Worm (Caenorhabditis elegans) whole organism, L4/young adult: Measurements from ENCODE around the gene R05G6.3.

Experiments used
- W03F9.2 ChIP-seq: fragments of 150-350 bp; optimal IDR thresholded peaks from 2 replicates; lab custom pipeline; 2014; ENCODE audit warnings: missing biosample characterization, missing genetic modification characterization
- dao-5 ChIP-seq: sonication (generic microtip); optimal IDR thresholded peaks from 2 replicates; lab custom pipeline; 2016; ENCODE audit warnings: missing genotype, missing genetic modification characterization, moderate library complexity, missing compliant biosample characterization
- him-1 ChIP-seq: sonication (generic microtip); optimal IDR thresholded peaks from 2 replicates; lab custom pipeline; 2016; ENCODE audit warnings: missing genotype, missing genetic modification reagents, missing genetic modification characterization, missing compliant biosample characterization

The R05G6.3 gene

DNA sequence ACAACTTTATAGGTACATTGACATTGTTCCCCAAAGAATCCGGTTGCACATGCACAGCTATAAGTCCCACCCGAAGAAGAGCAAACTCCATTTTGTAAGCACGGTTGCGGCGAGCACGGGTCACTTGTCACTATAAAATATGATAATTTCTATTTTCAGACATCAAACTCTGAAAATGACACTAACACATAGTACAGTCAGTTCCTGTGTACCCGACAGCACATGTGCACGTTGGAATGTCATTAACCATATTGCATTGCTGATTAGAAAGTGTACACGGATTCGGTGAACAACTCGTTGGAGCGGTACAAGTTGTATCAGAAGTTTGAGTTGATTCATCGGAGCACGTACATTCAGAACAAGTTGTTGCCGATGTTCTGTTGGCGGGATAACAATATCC is 19.1 kb upstream of the R05G6.3 start:
- no peak for TF ChIP-seq dao-5 (tag; lab: Kevin White, UChicago)
- no peak for TF ChIP-seq him-1 (tag; lab: Kevin White, UChicago)
- no peak for TF ChIP-seq W03F9.2 (tag; lab: Kevin White, UChicago)

DNA sequence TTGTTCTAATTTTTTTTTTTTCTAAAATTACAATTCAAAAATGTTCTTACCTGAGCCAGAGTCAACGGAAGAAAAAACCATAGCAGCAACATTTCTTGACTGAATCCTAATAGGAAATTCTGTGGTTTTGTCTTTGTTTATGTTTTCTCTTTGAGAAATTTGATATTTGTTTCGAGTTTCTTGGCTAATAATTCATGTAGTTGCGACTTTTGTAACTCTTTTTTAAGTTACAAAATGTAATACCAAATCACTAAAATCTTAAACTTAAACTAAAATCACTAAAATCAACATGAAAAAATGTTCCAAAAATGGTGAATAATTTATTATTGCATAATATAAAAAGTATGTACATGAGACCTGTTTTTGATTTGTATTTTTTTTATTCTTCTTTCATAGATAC is 18.6 kb upstream of the R05G6.3 start, which contains the start of gene egas-4:
egas-4 (minus strand) TSS at position 101 of the 400 bp plus-strand sequence.
- TF ChIP-seq him-1 (tag; lab: Kevin White, UChicago), result no peak
- TF ChIP-seq W03F9.2 (tag; lab: Kevin White, UChicago), result no peak
- no peak for TF ChIP-seq dao-5 (tag; lab: Kevin White, UChicago)

DNA sequence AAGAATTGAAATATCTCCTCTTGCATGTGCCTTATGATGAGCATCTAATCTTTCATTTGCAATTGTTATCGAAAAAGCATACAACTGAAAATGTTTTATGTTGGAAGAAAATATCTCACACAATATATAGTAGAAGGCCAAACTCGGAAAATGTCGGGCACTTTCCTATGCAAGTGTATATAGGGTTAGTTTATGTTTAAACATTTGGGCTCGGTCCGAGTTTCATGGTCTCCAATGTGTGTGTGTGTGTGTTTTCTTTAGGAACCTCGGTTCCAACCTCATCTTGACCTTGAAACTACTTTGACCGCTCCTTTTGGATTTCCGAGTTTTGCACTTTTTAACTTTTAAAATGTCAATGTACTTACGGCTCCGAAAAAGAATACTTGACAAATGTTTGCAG is 17.1 kb upstream of the R05G6.3 start:
- TF ChIP-seq W03F9.2 (tag; lab: Kevin White, UChicago) (no peak), dao-5 (tag; lab: Kevin White, UChicago) (no peak), him-1 (tag; lab: Kevin White, UChicago) (no peak)

DNA sequence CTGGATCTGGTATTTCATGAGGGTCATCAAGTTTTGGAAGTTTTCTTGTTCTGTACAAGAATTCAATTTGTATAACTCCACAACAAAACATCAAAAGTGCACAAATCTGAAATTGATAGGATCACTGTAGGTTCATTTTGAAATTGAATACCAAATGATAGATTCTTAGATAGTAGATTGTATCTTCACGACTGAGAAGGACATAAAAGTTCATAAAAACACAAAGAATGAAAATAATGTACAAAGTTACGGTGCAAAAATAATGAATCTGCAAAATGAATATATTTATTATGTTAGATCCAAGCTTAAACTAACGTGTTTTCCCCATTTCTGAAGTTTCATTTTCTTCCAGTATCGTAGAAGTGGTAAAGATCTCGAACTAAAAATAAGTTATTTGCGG is 15.4 kb upstream of the R05G6.3 start:
- TF ChIP-seq dao-5 (tag; lab: Kevin White, UChicago) (no peak), him-1 (tag; lab: Kevin White, UChicago) (no peak)

DNA sequence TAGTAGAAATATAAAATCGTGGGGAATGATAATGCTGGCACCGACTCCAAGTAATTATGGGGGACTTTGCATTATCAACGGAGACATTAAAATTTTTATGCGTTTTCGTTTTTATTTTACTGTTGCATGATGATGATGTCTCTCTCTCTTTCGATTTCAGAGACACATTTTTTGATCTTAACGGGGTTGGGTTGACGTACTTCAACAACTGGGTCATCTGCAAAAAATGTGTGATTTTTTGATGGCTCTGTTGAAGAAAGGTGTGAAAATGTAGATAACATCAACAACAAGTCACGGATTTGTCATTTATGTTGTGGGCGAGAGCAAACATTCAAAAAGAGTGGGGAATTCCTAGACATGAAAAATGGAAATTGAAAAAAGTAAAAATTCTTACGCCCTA is 15.0 kb upstream of the R05G6.3 start, which contains the start of gene F55G1.15:
F55G1.15 (minus strand) TSS at position 101 of the 400 bp plus-strand sequence.
- TF ChIP-seq dao-5 (tag; lab: Kevin White, UChicago) (no peak), W03F9.2 (tag; lab: Kevin White, UChicago) (no peak), him-1 (tag; lab: Kevin White, UChicago) (no peak)

DNA sequence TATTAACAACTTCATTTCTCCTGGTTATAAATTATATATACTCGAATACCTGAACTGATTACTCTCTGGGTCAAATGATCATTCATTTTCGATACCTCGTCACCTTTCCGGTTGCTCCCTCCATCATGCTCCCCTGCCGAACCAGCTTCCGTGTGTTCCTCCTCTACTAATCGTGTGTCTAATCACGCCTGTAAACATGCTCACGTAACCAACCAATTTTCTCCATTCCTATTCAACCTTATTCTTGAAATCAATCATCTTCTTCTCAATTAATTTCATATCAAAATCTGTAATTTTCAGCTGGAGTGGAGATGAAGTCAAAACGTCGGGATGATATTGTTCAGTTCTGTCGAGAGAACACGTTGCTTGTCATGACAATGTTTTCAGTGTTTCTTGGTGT is 13.0 kb upstream of the R05G6.3 start, which contains the start of gene glt-6:
glt-6 (plus strand) TSS at position 301 of the 400 bp plus-strand sequence.
- TF ChIP-seq him-1 (tag; lab: Kevin White, UChicago) (no peak), dao-5 (tag; lab: Kevin White, UChicago) (no peak), W03F9.2 (tag; lab: Kevin White, UChicago) (no peak)

DNA sequence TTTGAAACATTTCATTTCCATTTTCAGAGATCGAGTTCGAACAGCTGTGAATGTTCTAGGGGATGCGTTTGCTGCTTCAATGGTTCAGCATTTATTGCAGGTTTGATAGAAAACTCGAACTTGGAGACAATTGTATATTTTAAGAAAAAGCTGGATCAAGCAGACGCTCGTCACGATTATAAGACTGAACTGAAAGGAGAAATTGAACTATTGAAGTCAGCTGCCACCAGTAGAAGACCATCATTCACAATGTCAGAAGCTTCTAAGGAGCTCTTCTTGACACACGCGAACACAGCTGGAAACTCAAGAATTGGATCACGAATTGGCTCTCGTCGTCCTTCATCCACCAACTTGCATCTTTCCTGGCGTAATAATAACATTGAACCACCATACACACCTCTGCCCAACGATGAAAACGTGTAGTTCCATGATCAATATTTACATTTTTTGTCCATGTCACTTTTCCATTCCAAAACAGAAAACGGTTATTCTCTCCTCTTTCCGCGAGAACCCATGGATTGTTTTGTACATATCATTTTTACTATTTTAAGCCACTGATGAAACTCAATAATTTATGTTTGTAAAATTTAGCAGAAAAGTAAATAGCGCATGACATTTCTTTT is 10.4 kb upstream of the R05G6.3 start:
- TF ChIP-seq W03F9.2 (tag; lab: Kevin White, UChicago), result no peak
- TF ChIP-seq dao-5 (tag; lab: Kevin White, UChicago), result no peak
- no peak for TF ChIP-seq him-1 (tag; lab: Kevin White, UChicago)

DNA sequence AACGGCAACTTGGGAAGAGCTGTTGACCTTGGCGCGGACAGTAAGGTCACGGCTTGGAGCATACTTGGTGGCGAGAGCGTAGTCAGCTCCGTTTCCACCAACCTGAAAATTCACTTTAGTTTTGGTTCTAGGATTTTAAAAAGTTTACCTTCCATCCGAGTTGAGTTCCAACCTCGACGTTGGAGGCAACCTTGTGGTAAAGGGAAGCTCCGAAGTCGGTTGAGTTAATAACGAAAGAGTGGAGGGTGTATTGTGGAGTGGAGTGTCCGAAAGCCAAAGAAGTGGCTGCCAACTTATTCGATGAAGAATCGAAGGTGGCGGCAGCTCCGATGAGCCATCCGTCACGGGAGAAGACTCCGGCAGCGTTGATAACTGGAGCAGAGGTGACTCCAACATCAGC is 9.6 kb upstream of the R05G6.3 start:
- TF ChIP-seq W03F9.2 (tag; lab: Kevin White, UChicago), result no peak
- no peak for TF ChIP-seq dao-5 (tag; lab: Kevin White, UChicago)
- no peak for TF ChIP-seq him-1 (tag; lab: Kevin White, UChicago)

DNA sequence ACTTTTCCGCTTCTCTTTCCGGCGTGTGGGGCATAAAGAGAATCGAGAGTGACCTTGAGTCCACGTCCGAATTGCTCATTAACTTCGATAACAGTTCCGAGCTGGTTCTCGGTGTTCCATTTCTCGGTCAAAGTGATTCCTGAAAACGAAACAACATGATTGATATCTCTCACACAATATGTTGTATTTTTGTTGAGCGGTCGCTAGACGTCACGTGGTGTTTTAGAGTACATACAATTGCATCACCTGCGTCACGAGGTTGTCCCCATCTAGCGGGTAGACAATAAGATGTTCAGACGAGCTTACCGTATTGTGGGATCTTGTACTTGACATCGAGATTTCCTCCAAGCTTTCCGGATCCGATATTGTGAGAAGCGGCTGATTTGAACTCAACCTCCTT is 9.0 kb upstream of the R05G6.3 start:
- TF ChIP-seq dao-5 (tag; lab: Kevin White, UChicago), result no peak
- TF ChIP-seq him-1 (tag; lab: Kevin White, UChicago), result no peak
- TF ChIP-seq W03F9.2 (tag; lab: Kevin White, UChicago), result no peak

DNA sequence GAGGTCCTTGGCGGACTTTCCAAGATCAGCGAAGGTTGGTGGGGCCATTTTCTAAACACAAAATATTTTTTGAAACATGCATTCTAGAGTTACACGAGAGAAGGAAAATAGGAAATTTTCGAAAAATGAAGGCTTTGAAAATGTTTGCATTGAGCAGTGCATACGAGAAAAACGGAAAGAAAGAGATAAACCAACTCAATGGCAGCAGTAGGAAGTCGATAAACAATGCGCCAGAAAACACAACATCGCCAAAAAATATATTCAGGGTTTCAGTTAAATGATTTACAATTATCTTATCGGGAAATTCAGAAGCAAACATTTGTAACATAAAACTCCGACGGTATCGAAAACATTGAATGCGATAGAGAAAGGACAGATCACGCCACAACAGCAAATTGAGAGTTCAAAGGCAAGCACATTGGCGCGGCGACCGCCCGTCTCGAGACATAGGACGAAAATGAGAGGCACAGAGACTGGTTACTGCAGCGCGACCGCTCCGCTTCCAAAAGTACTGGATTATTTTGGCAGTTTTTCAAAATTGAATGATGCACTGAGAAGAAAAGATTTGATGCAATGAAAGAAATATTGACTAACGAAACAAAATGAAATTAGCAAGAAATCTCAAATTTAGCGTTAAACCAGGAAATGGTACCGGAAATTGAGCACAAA is 8.4 kb upstream of the R05G6.3 start, which contains the start of the genes vdac-1 and R05G6.5:
vdac-1 (minus strand) TSS at position 51 of the 669 bp plus-strand sequence.
R05G6.5 (plus strand) TSS at position 527 of the 669 bp plus-strand sequence.
- TF ChIP-seq him-1 (tag; lab: Kevin White, UChicago) (no peak), W03F9.2 (tag; lab: Kevin White, UChicago) (no peak), dao-5 (tag; lab: Kevin White, UChicago) (no peak)

DNA sequence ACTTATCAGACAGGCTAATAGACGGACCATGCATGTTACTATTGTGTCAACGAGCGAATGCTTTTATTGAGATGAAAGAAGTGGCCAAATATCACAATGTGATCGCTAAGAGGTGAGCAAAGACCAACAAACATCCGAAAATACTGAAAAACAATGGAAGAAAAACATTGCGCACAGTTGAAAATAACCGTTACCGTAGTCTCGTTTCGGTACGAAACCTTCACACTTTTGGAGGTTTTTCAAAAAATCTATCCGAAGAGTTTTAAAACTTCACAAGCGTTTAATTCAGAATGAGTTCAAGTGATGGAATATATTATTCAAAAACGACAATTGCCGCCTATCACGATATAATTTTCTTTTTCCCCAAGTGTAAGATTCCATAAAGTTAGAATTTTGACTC is 7.5 kb upstream of the R05G6.3 start:
- no peak for TF ChIP-seq him-1 (tag; lab: Kevin White, UChicago)
- TF ChIP-seq W03F9.2 (tag; lab: Kevin White, UChicago), result no peak
- TF ChIP-seq dao-5 (tag; lab: Kevin White, UChicago), result no peak

DNA sequence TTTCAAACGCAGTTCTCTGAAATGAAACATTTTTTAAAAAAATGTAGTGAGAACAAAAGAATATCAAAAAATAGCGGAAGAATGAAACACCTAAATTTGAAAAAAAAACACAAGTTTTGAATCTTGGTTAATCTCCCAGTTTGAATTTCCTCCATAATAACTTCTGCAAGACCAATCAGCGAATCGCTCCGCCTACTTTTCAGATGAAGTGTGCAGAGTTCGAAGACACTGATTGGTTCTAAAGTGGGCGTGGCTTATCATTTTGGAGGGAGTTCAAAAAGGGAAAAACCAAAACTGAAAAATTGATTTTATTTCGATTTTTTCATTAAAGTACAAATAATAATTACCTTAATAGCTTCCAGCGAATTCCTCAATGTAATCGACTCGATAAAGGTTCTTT is 5.5 kb upstream of the R05G6.3 start:
- TF ChIP-seq him-1 (tag; lab: Kevin White, UChicago) (no peak), W03F9.2 (tag; lab: Kevin White, UChicago) (no peak), dao-5 (tag; lab: Kevin White, UChicago) (no peak)

DNA sequence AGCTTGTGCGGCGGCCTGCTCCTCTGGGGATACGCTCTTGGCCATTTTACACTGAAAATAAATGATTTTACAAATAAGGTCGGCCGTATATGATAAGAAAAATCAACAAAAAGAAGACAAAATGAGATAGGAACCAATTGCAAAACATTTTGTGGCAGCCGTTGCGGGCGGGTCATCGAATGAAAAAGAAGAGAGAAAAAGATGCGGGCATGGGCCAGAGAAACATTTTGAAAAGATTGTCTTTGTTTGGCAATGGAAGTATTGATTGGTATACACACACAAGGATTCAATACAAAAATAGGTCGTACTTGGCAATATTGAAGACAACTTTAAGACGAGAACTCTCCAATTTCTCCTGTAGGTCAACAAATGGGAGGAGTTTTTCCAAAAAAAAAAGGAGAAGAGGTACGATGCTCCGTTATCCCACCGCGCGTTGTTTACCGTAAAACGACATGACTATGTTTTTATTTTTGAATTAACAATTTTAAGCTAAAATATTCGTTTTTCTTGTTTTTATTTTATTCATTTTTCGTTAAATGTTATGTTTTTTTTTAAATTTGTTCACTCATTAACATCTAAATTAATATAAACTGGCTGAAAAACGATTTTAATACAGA is 3.6 kb upstream of the R05G6.3 start, which contains the start of the genes plc-4 and R05G6.4:
plc-4 (minus strand) TSS at position 51 of the 617 bp plus-strand sequence.
R05G6.4 (plus strand) TSS at position 617 of the 617 bp plus-strand sequence.
- TF ChIP-seq dao-5 (tag; lab: Kevin White, UChicago) (no peak), him-1 (tag; lab: Kevin White, UChicago) (no peak), W03F9.2 (tag; lab: Kevin White, UChicago) (no peak)
